Worm (Caenorhabditis elegans): ENCODE measurements around the gene ttr-2.

The ttr-2 gene

ce11 chrIII:9905307-9905706, 22.3 kb upstream of the ttr-2 start:
- TF ChIP-seq hpl-2 (GFP tag; optimal IDR thresholded peaks at IDR 0.05), result no peak
- TF ChIP-seq lsy-2 (tag; optimal IDR thresholded peaks at IDR 0.05), result peak; percentile 8 to 27
- TF ChIP-seq vab-15 (tag; optimal IDR thresholded peaks at IDR 0.05), result no peak
- TF ChIP-seq lin-14 (GFP tag; optimal IDR thresholded peaks at IDR 0.05), result peak; percentile 89
- TF ChIP-seq fkh-10 (GFP tag; optimal IDR thresholded peaks at IDR 0.05), result peak; percentile 65
- peak; percentile 16 for TF ChIP-seq nhr-71 (tag; optimal IDR thresholded peaks at IDR 0.05)
- peak in 1 of 2 experiments; percentile 1 for TF ChIP-seq efl-1 (optimal IDR thresholded peaks at IDR 0.05)
- TF ChIP-seq efl-1 (GFP tag; optimal IDR thresholded peaks at IDR 0.05 in 1 of 2), result peak in 1 of 2 experiments; percentile 80
- peak; percentile 34 for TF ChIP-seq rnt-1 (tag; optimal IDR thresholded peaks at IDR 0.05)
- peak; percentile 74 for TF ChIP-seq ces-1 (GFP tag; optimal IDR thresholded peaks at IDR 0.05)
- peak in 1 of 2 experiments; percentile 13 for TF ChIP-seq lin-35 (GFP tag; optimal IDR thresholded peaks at IDR 0.05)
- peak; percentile 20 for TF ChIP-seq swsn-7 (tag; optimal IDR thresholded peaks at IDR 0.05)
- TF ChIP-seq dpl-1 (GFP tag; optimal IDR thresholded peaks at IDR 0.05), result no peak
- TF ChIP-seq ztf-11 (tag; optimal IDR thresholded peaks at IDR 0.05), result no peak
- no peak for TF ChIP-seq snu-23 (GFP tag; optimal IDR thresholded peaks at IDR 0.05)

- TF ChIP-seq ztf-11 (tag; optimal IDR thresholded peaks at IDR 0.05) (no peak), snu-23 (GFP tag; optimal IDR thresholded peaks at IDR 0.05) (peak; percentile 30), blmp-1 (tag; optimal IDR thresholded peaks at IDR 0.05) (peak; percentile 41), unc-86 (tag; optimal IDR thresholded peaks at IDR 0.05) (no peak), lin-14 (GFP tag; optimal IDR thresholded peaks at IDR 0.05) (peak; percentile 58), zag-1 (tag; optimal IDR thresholded peaks at IDR 0.05) (no peak), nhr-77 (tag; optimal IDR thresholded peaks at IDR 0.05) (no peak), ceh-88 (GFP tag; IDR thresholded peaks at IDR 0.05) (no peak), rnt-1 (tag; optimal IDR thresholded peaks at IDR 0.05) (no peak), lin-35 (GFP tag; optimal IDR thresholded peaks at IDR 0.05) (no peak), C34B4.2 (tag; optimal IDR thresholded peaks at IDR 0.05) (no peak), ceh-90 (tag; optimal IDR thresholded peaks at IDR 0.05) (no peak), zip-4 (GFP tag; optimal IDR thresholded peaks at IDR 0.05) (no peak), fkh-4 (tag; optimal IDR thresholded peaks at IDR 0.05; ENCODE audit: borderline replicate concordance) (no peak), C16A3.4 (tag; optimal IDR thresholded peaks at IDR 0.05) (no peak), nhr-11 (tag; optimal IDR thresholded peaks at IDR 0.05) (no peak), efl-1 (optimal IDR thresholded peaks at IDR 0.05) (no peak), efl-1 (GFP tag; optimal IDR thresholded peaks at IDR 0.05 in 1 of 2) (no peak), egl-13 (tag; optimal IDR thresholded peaks at IDR 0.05) (no peak), skn-1 (tag; optimal IDR thresholded peaks at IDR 0.05) (no peak), mep-1 (tag; optimal IDR thresholded peaks at IDR 0.05) (no peak), lin-15B (tag; optimal IDR thresholded peaks at IDR 0.05) (no peak), grh-1 (GFP tag; IDR thresholded peaks at IDR 0.05) (peak; percentile 72), tbx-2 (tag; optimal IDR thresholded peaks at IDR 0.05) (no peak), lsy-2 (tag; optimal IDR thresholded peaks at IDR 0.05) (peak in 1 of 2 experiments; percentile 32), jun-1 (tag; optimal IDR thresholded peaks at IDR 0.05) (no peak), hlh-17 (GFP tag; optimal IDR thresholded peaks at IDR 0.05; ENCODE audit: borderline replicate concordance) (no peak), nhr-237 (tag; optimal IDR thresholded peaks at IDR 0.05) (no peak), dpl-1 (GFP tag; optimal IDR thresholded peaks at IDR 0.05) (no peak), mab-9 (GFP tag; IDR thresholded peaks at IDR 0.05) (no peak), unc-30 (tag; optimal IDR thresholded peaks at IDR 0.05) (no peak), nhr-85 (tag) (peak; percentile 50), ama-1 (optimal IDR thresholded peaks at IDR 0.05) (no peak), ceh-82 (tag; optimal IDR thresholded peaks at IDR 0.05) (no peak), ceh-8 (GFP tag; optimal IDR thresholded peaks at IDR 0.05) (no peak), hpl-2 (GFP tag; optimal IDR thresholded peaks at IDR 0.05) (no peak), swsn-7 (tag; optimal IDR thresholded peaks at IDR 0.05) (no peak), hlh-4 (tag; optimal IDR thresholded peaks at IDR 0.05) (no peak), nhr-71 (tag; optimal IDR thresholded peaks at IDR 0.05) (peak; percentile 23), irx-1 (tag; optimal IDR thresholded peaks at IDR 0.05) (no peak), nhr-20 (tag; optimal IDR thresholded peaks at IDR 0.05) (peak; percentile 27)
Observed at ce11 chrIII:9907574-9907973, 20.0 kb upstream of the ttr-2 start.

Measured in whole organism, L1 larva.